Worm (Caenorhabditis elegans) whole organism, L1 larva: ENCODE results near the gene cal-8.

ENCODE experiments used
- Y116A8C.19 ChIP-seq: sonication (generic microtip); optimal IDR thresholded peaks from 2 replicates; lab custom pipeline; 2016; ENCODE audit warnings: missing compliant biosample characterization, missing genetic modification characterization, borderline replicate concordance
- ama-1 ChIP-seq: fragments of 150-350 bp; optimal IDR thresholded peaks from 2 replicates; lab custom pipeline; 2014
- elt-2 ChIP-seq: sonication (generic microtip); optimal IDR thresholded peaks from 2 replicates; lab custom pipeline; 2016; ENCODE audit warnings: missing genetic modification characterization, mild to moderate bottlenecking, inconsistent platforms, missing compliant biosample characterization, missing genetic modification reagents

DNA sequence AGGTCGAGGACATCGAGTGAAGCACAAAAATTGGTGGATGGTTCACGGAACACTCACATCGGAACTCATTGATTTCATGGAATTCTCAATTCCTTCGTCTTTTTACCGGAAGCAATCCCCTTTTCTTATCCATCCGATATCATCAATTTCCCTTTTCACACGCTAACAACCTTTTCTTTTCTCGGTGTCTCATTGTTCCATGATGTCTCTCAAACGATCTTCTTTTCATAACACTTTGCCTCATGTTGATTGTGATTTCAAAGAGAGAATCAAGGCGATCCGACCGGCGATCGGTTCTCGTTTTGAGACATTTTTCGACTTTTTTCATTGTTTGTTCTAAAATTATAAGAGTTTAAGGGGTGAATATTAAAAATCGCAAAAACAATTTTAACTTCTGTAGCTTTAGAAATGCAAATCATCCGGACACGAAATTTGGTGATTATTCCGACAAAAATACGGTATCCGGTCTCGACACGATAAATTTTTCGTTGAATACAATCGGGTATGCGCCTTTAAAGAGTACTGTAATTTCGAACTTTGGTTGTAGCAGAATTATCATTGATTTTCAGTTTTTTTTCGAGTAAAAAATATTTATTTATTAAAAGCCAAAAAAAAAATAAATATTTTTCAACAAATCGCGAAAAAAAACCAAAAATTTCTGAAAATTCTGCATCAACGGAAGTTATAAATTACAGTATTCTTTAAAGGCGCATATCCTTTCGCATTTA lies 23.0 kb downstream of the cal-8 start:
- TF ChIP-seq Y116A8C.19, result no peak
- no peak for TF ChIP-seq ama-1 (lab: Kevin White, UChicago)
- TF ChIP-seq elt-2 (tag; lab: Kevin White, UChicago), result no peak
